Worm (Caenorhabditis elegans) whole organism, L3 larva: ENCODE data around the gene alh-9.

Experiments
- egl-5 ChIP-seq: fragments of 150-350 bp; optimal IDR thresholded peaks from 2 replicates; lab custom pipeline; 2017; ENCODE audit warnings: missing biosample characterization, missing genetic modification reagents, missing genetic modification characterization, inconsistent platforms
- jun-1 ChIP-seq: fragments of 150-350 bp; optimal IDR thresholded peaks from 2 replicates; lab custom pipeline; 2014; ENCODE audit warnings: missing biosample characterization, missing genetic modification reagents, missing genetic modification characterization
- nhr-11 ChIP-seq: fragments of 150-350 bp; optimal IDR thresholded peaks from 2 replicates; lab custom pipeline; 2014; ENCODE audit warnings: missing biosample characterization, missing genetic modification characterization
- nhr-237 ChIP-seq: fragments of 150-350 bp; optimal IDR thresholded peaks from 2 replicates; lab custom pipeline; 2014; ENCODE audit warnings: missing biosample characterization, missing genetic modification characterization
- pha-4 ChIP-seq: fragments of 150-350 bp; optimal IDR thresholded peaks from 2 replicates; lab custom pipeline; 2014; ENCODE audit warnings: missing biosample characterization, missing genetic modification reagents, missing genetic modification characterization

DNA sequence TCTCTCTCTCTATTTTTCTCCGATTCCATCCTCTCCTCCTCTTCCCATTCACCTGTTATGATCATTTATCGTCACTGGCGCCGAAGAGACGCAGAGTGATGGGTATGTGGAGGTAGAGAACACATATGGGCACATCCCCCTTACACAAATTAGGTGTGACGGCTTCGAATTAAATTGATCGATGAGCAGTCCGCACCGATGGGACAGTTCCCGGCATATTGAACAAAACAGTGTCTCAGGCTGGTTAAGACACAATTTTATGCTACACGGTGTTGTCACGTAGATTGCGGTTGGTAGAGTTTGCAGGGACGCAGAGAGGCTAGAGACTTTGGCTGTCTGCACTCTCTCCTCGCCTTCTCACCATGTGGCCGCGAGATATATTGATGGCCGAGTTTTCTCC is 41.0 kb upstream of the alh-9 start, which contains the start of gene R12B2.7:
- TF ChIP-seq pha-4 (tag; lab: Kevin White, UChicago) (no peak), egl-5 (tag; lab: Kevin White, UChicago) (no peak), nhr-237 (no peak), nhr-11 (tag; lab: Kevin White, UChicago) (no peak), jun-1 (tag; lab: Kevin White, UChicago) (no peak)
